Fruit fly (Drosophila melanogaster) whole organism, wandering third instar larva: ENCODE measurements around the gene CG7560.

Experiments used
- CG32264 ChIP-seq: fragments of 200-800 bp; sonication (Bioruptor generic); optimal IDR thresholded peaks from 2 replicates; lab custom pipeline; 2016; ENCODE audit warnings: missing biosample characterization, missing genetic modification characterization
- Dfd ChIP-seq: fragments of >200 bp; optimal IDR thresholded peaks from 2 replicates; lab custom pipeline; 2017; ENCODE audit warnings: missing biosample characterization, missing genetic modification characterization
- HLH106 ChIP-seq: fragments of 200-800 bp; optimal IDR thresholded peaks from 3 replicates; lab custom pipeline; 2019; ENCODE audit warnings: missing biosample characterization, mild to moderate bottlenecking, missing genetic modification characterization, moderate library complexity
- Myc ChIP-seq: fragments of >200 bp; optimal IDR thresholded peaks from 2 replicates; lab custom pipeline; 2017
- OdsH ChIP-seq: fragments of 200-800 bp; sonication (Bioruptor generic); optimal IDR thresholded peaks from 2 replicates; lab custom pipeline; 2016; ENCODE audit warnings: missing biosample characterization, mild to moderate bottlenecking, missing genetic modification characterization
- ey ChIP-seq: fragments of 200-800 bp; sonication (Bioruptor generic); optimal IDR thresholded peaks from 2 replicates; lab custom pipeline; 2016; ENCODE audit warnings: missing biosample characterization, missing genetic modification characterization
- h ChIP-seq: fragments of 200-800 bp; sonication (Bioruptor generic); optimal IDR thresholded peaks from 3 replicates; lab custom pipeline; 2016; ENCODE audit warnings: missing biosample characterization, mild to moderate bottlenecking, missing genetic modification characterization
- psq ChIP-seq: fragments of 200-800 bp; sonication (Bioruptor generic); optimal IDR thresholded peaks from 3 replicates; lab custom pipeline; 2017; ENCODE audit warnings: missing biosample characterization, mild to moderate bottlenecking, missing genetic modification characterization, moderate library complexity
- usp ChIP-seq: fragments of >200 bp; optimal IDR thresholded peaks from 2 replicates; lab custom pipeline; 2017; ENCODE audit warnings: missing biosample characterization, missing genetic modification characterization
- woc ChIP-seq: sonication (Bioruptor generic); optimal IDR thresholded peaks from 2 replicates; lab custom pipeline; 2016; ENCODE audit warnings: missing biosample characterization, mild to moderate bottlenecking, missing genetic modification characterization

DNA sequence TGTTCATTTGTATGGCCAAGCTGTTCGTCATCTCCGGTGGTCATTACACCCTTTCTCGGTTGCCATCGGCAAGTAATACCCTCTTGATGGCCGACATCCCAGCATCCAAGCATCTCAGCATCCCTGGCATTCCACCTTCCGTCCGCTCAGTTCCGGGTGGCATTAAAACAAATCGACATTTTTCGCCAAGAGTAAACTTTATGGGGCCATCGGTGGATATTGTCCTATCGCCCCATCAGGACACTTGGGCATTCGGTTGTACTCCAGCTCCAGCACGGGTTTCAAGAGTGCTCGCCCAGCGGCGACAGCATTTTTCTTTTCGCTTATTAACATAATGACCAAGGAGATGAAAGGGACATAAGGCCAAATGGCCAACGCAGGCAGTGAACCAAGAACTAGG is 15.3 kb downstream of the CG7560 start:
- TF ChIP-seq HLH106 (tag; lab: Kevin White, UChicago) (no peak), OdsH (GFP tag; lab: Kevin White, UChicago) (no peak), woc (GFP tag; lab: Kevin White, UChicago) (no peak), psq (GFP tag; lab: Kevin White, UChicago) (no peak), usp (no peak), Dfd (no peak), h (no peak), Myc (no peak), CG32264 (GFP tag; lab: Kevin White, UChicago) (no peak), ey (GFP tag; lab: Kevin White, UChicago) (no peak)
